Worm (Caenorhabditis elegans): ENCODE results near the gene ugt-18.

ugt-18 gene

DNA sequence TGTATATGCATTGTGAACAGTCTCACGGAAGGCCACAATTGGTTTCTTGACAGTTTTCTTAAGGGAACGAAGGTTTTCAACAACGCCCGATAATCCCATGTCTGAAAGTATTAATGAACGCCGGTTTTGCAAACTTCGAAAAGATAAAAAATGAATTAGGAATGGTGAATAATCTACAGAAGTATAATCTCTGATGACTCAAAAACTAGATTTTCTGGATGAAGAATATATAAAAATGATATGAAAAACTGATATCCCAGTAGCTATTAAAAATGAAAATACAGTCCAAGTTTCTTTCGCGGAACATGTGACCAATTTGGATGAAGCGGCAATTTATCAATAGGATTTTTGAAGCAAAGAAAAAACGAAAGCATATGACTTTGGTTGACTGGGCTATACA is 6.0 kb upstream of the ugt-18 start, which contains the start of gene ZC443.3:
ZC443.3 (minus strand) TSS at position 101 of the 400 bp plus-strand sequence.
- TF ChIP-seq ets-4 (tag; optimal IDR thresholded peaks at IDR 0.05) (no peak), ceh-18 (tag; optimal IDR thresholded peaks at IDR 0.05) (no peak), hlh-13 (GFP tag; optimal IDR thresholded peaks at IDR 0.05) (no peak), sox-2 (GFP tag; IDR thresholded peaks at IDR 0.05) (no peak), C08G9.2 (tag; optimal IDR thresholded peaks at IDR 0.05) (no peak), sdc-2 (tag; optimal IDR thresholded peaks at IDR 0.05) (no peak), ceh-6 (GFP tag; optimal IDR thresholded peaks at IDR 0.05) (no peak), hlh-15 (tag; optimal IDR thresholded peaks at IDR 0.05) (no peak), ceh-31 (tag; optimal IDR thresholded peaks at IDR 0.05) (no peak), Y22D7AL.16 (tag; optimal IDR thresholded peaks at IDR 0.05) (no peak), ceh-24 (tag; optimal IDR thresholded peaks at IDR 0.05) (no peak)

DNA sequence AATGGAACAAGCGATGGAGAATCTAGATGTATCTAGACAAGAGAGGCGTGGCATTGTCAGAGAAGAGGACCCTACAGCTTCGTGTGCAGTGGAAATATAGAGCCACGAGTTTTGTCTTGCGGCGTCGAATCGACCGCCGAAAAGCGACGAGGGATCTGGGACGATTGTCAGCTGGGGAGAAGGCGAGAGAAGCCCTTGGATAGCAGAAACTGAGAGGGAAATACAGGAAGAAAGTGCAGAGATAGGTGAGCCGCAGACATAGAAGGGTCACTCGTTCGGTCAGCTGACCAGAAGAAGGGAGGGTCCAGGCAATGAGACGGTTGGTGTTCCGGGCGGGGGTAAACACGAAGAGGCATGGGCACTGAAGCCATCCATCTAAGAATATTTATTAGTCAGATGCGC is 5.6 kb upstream of the ugt-18 start:
- TF ChIP-seq npax-4 (tag; optimal IDR thresholded peaks at IDR 0.05) (no peak), sdc-2 (tag; optimal IDR thresholded peaks at IDR 0.05) (peak; percentile 28), pqm-1 (tag; optimal IDR thresholded peaks at IDR 0.05) (no peak), unc-42 (tag; optimal IDR thresholded peaks at IDR 0.05) (peak; percentile 52), unc-3 (GFP tag; conservative IDR thresholded peaks at IDR 0.05) (no peak), unc-3 (tag; optimal IDR thresholded peaks at IDR 0.05) (no peak), odd-2 (tag; optimal IDR thresholded peaks at IDR 0.05) (no peak), sox-2 (GFP tag; IDR thresholded peaks at IDR 0.05) (no peak), gmeb-2 (tag; optimal IDR thresholded peaks at IDR 0.05) (no peak), T23F11.4 (GFP tag; optimal IDR thresholded peaks at IDR 0.05) (no peak), pha-4 (tag; optimal IDR thresholded peaks at IDR 0.05) (no peak), lin-11 (tag; optimal IDR thresholded peaks at IDR 0.05) (no peak), pha-2 (tag; optimal IDR thresholded peaks at IDR 0.05) (no peak), pros-1 (tag; optimal IDR thresholded peaks at IDR 0.05) (no peak), che-1 (tag; optimal IDR thresholded peaks at IDR 0.05) (no peak), nhr-232 (tag; optimal IDR thresholded peaks at IDR 0.05) (no peak), K09A11.1 (tag; optimal IDR thresholded peaks at IDR 0.05; ENCODE audit: insufficient read depth) (no peak), unc-86 (tag; optimal IDR thresholded peaks at IDR 0.05) (no peak), rnt-1 (tag; optimal IDR thresholded peaks at IDR 0.05) (peak; percentile 57), madf-2 (tag; optimal IDR thresholded peaks at IDR 0.05) (no peak), hlh-6 (tag; optimal IDR thresholded peaks at IDR 0.05) (peak; percentile 58), nfya-1 (tag; optimal IDR thresholded peaks at IDR 0.05) (peak; percentile 49), ceh-14 (tag; optimal IDR thresholded peaks at IDR 0.05) (peak; percentile 42), K02D7.2 (tag; optimal IDR thresholded peaks at IDR 0.05) (no peak), fax-1 (tag; optimal IDR thresholded peaks at IDR 0.05) (no peak), pax-1 (tag; optimal IDR thresholded peaks at IDR 0.05) (no peak), F13H6.1 (tag; optimal IDR thresholded peaks at IDR 0.05) (peak; percentile 63), ahr-1 (tag; optimal IDR thresholded peaks at IDR 0.05) (no peak), C38D4.7 (GFP tag; optimal IDR thresholded peaks at IDR 0.05) (no peak), C08G9.2 (tag; optimal IDR thresholded peaks at IDR 0.05) (peak; percentile 53), lim-6 (tag; optimal IDR thresholded peaks at IDR 0.05) (no peak), mec-3 (tag; optimal IDR thresholded peaks at IDR 0.05; ENCODE audit: borderline replicate concordance) (no peak), ceh-31 (tag; optimal IDR thresholded peaks at IDR 0.05) (peak; percentile 76), ceh-6 (GFP tag; optimal IDR thresholded peaks at IDR 0.05) (no peak), tbx-7 (tag; optimal IDR thresholded peaks at IDR 0.05) (no peak), ceh-34 (tag; optimal IDR thresholded peaks at IDR 0.05) (peak; percentile 84), eyg-1 (tag; optimal IDR thresholded peaks at IDR 0.05) (no peak), ref-2 (tag; optimal IDR thresholded peaks at IDR 0.05) (peak; percentile 40), ets-4 (tag; optimal IDR thresholded peaks at IDR 0.05) (peak; percentile 23), syd-9 (tag; optimal IDR thresholded peaks at IDR 0.05) (peak; percentile 27), ceh-18 (tag; optimal IDR thresholded peaks at IDR 0.05) (peak; percentile 69), ceh-19 (GFP tag; optimal IDR thresholded peaks at IDR 0.05) (peak; percentile 29), hlh-8 (tag; optimal IDR thresholded peaks at IDR 0.05) (no peak), ama-1 (optimal IDR thresholded peaks at IDR 0.05) (no peak), fkh-6 (tag; optimal IDR thresholded peaks at IDR 0.05) (no peak), tbx-2 (tag; optimal IDR thresholded peaks at IDR 0.05) (peak; percentile 62), elt-2 (tag; optimal IDR thresholded peaks at IDR 0.05) (no peak), nhr-11 (tag; optimal IDR thresholded peaks at IDR 0.05) (no peak)

All from whole organism, late embryonic.